Worm (Caenorhabditis elegans): ENCODE results near the gene mdt-20.

The mdt-20 gene

DNA sequence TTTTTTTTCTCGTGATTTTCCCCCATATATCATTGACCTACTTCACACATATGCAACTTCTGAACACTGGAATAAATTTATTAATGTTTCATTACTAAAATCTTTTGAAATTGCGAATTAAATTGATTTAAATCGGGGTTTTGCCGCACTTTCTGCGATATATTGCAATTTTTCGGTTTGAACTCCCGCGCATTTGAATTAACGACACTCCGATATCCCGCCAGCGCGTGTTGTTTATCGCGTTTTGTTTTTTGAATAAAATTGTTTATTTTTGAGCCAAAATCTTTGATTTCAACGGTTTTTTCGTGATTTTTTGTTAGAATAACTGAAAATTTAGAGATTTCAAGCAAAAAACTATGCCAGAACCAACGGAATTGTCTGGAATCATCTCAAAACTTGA lies 9.9 kb upstream of the mdt-20 start, which contains the start of gene Y104H12D.2:
Gene Y104H12D.2, plus strand, starts transcription at position 340 of the 400 bp plus-strand sequence.
- TF ChIP-seq zag-1 (tag; optimal IDR thresholded peaks at IDR 0.05), result no peak
- TF ChIP-seq snu-23 (GFP tag; optimal IDR thresholded peaks at IDR 0.05), result peak; percentile 60
- TF ChIP-seq zip-4 (GFP tag; optimal IDR thresholded peaks at IDR 0.05), result no peak
- no peak for TF ChIP-seq alr-1 (tag; optimal IDR thresholded peaks at IDR 0.05; ENCODE audit: borderline replicate concordance)
- 0 out of 2 replicates have a peak, but pooled peaks have one; percentile 39 for TF ChIP-seq grh-1 (GFP tag; IDR thresholded peaks at IDR 0.05)
- TF ChIP-seq unc-86 (tag; optimal IDR thresholded peaks at IDR 0.05), result no peak
- peak; percentile 31 for TF ChIP-seq blmp-1 (tag; optimal IDR thresholded peaks at IDR 0.05)
- no peak for TF ChIP-seq elt-3 (tag; optimal IDR thresholded peaks at IDR 0.05)
- TF ChIP-seq nhr-85 (tag), result peak; percentile 41
- TF ChIP-seq efl-1 (optimal IDR thresholded peaks at IDR 0.05), result peak; percentile 90 to 95
- peak; percentile 95 to 99 for TF ChIP-seq efl-1 (GFP tag; optimal IDR thresholded peaks at IDR 0.05 in 1 of 2)
- no peak for TF ChIP-seq nhr-19 (GFP tag; conservative IDR thresholded peaks at IDR 0.05)
- no peak for TF ChIP-seq nhr-77 (tag; optimal IDR thresholded peaks at IDR 0.05)
- TF ChIP-seq dpl-1 (GFP tag; optimal IDR thresholded peaks at IDR 0.05), result peak; percentile 88 to 95 (median 94)
- peak; percentile 2 for TF ChIP-seq unc-130 (tag; optimal IDR thresholded peaks at IDR 0.05)
- TF ChIP-seq unc-98 (GFP tag; IDR thresholded peaks at IDR 0.05), result no peak
- no peak for TF ChIP-seq ceh-63 (GFP tag; optimal IDR thresholded peaks at IDR 0.05)
- TF ChIP-seq fos-1 (tag; optimal IDR thresholded peaks at IDR 0.05), result no peak
- peak in 1 of 3 experiments; percentile 64 for TF ChIP-seq ceh-82 (tag; optimal IDR thresholded peaks at IDR 0.05)
- no peak for TF ChIP-seq unc-30 (tag; optimal IDR thresholded peaks at IDR 0.05)
- no peak for TF ChIP-seq aha-1 (tag; optimal IDR thresholded peaks at IDR 0.05)
- TF ChIP-seq isw-1 (GFP tag; IDR thresholded peaks at IDR 0.05), result peak; percentile 5; the same call in 1 of the 2 replicates
- peak; percentile 38 for TF ChIP-seq C04F5.9 (tag; optimal IDR thresholded peaks at IDR 0.05)
- TF ChIP-seq fkh-8 (tag; optimal IDR thresholded peaks at IDR 0.05), result no peak
- TF ChIP-seq nhr-20 (tag; optimal IDR thresholded peaks at IDR 0.05), result no peak
- TF ChIP-seq lin-15B (tag; optimal IDR thresholded peaks at IDR 0.05), result no peak
- no peak for TF ChIP-seq ztf-4 (tag; optimal IDR thresholded peaks at IDR 0.05)
- TF ChIP-seq rnt-1 (tag; optimal IDR thresholded peaks at IDR 0.05), result no peak
- TF ChIP-seq jun-1 (tag; optimal IDR thresholded peaks at IDR 0.05), result no peak
- TF ChIP-seq mdl-1 (tag; optimal IDR thresholded peaks at IDR 0.05), result peak in 1 of 2 experiments; percentile 15
- no peak for TF ChIP-seq lir-3 (tag; optimal IDR thresholded peaks at IDR 0.05; ENCODE audit: poor library complexity)
- TF ChIP-seq lin-35 (GFP tag; optimal IDR thresholded peaks at IDR 0.05), result peak; percentile 95 to 96
- no peak for TF ChIP-seq lin-14 (GFP tag; optimal IDR thresholded peaks at IDR 0.05)
- peak; percentile 27 for TF ChIP-seq xbp-1 (tag; optimal IDR thresholded peaks at IDR 0.05)
- no peak for TF ChIP-seq ama-1 (optimal IDR thresholded peaks at IDR 0.05)
- TF ChIP-seq nhr-12 (tag; optimal IDR thresholded peaks at IDR 0.05), result no peak
- TF ChIP-seq lin-39 (tag; optimal IDR thresholded peaks at IDR 0.05), result peak; percentile 1
- peak; percentile 49 for TF ChIP-seq mep-1 (tag; optimal IDR thresholded peaks at IDR 0.05)
- no peak for TF ChIP-seq nhr-84 (tag; optimal IDR thresholded peaks at IDR 0.05)
- no peak for TF ChIP-seq egl-13 (tag; optimal IDR thresholded peaks at IDR 0.05)
- peak; percentile 44 for TF ChIP-seq lin-13 (GFP tag; optimal IDR thresholded peaks at IDR 0.05)
- peak; percentile 20 for TF ChIP-seq skn-1 (tag; optimal IDR thresholded peaks at IDR 0.05)
- TF ChIP-seq lsy-2 (tag; optimal IDR thresholded peaks at IDR 0.05), result peak; percentile 55 to 67
- peak; percentile 19 for TF ChIP-seq irx-1 (tag; optimal IDR thresholded peaks at IDR 0.05)
- TF ChIP-seq dsc-1 (tag; optimal IDR thresholded peaks at IDR 0.05), result no peak
- no peak for TF ChIP-seq nhr-71 (tag; optimal IDR thresholded peaks at IDR 0.05)
- no peak for TF ChIP-seq unc-62 (GFP tag; optimal IDR thresholded peaks at IDR 0.05)
- TF ChIP-seq tbx-2 (tag; optimal IDR thresholded peaks at IDR 0.05), result peak; percentile 28

Measured in whole organism, L1 larva.